Worm (Caenorhabditis elegans) whole organism, L4/young adult: ENCODE data around the gene fbxb-76.

Source experiments
- W03F9.2 ChIP-seq: fragments of 150-350 bp; optimal IDR thresholded peaks from 2 replicates; lab custom pipeline; 2014; ENCODE audit warnings: missing biosample characterization, missing genetic modification characterization
- dao-5 ChIP-seq: sonication (generic microtip); optimal IDR thresholded peaks from 2 replicates; lab custom pipeline; 2016; ENCODE audit warnings: missing genotype, missing genetic modification characterization, moderate library complexity, missing compliant biosample characterization
- him-1 ChIP-seq: sonication (generic microtip); optimal IDR thresholded peaks from 2 replicates; lab custom pipeline; 2016; ENCODE audit warnings: missing genotype, missing genetic modification reagents, missing genetic modification characterization, missing compliant biosample characterization

DNA sequence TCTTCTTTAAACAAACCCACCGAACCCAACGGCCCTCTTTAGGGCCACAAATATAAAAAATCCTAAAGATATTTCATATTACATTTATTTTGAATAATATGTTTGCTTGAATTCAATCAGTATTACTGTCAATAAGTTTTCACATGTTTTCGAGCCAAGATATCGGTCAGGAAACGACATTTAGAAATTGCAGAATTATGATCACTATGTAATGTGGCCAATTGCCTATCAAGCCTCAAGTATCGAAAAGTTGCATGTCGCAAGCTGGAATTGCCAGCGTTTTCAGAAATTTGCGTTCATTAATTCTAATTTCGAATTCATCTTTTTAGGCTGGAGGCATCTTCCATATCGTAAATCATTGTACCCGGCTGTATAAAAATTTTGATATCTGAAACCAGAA is 22.3 kb upstream of the fbxb-76 start:
- TF ChIP-seq dao-5 (tag; lab: Kevin White, UChicago), result no peak
- no peak for TF ChIP-seq him-1 (tag; lab: Kevin White, UChicago)
- no peak for TF ChIP-seq W03F9.2 (tag; lab: Kevin White, UChicago)
